Worm (Caenorhabditis elegans): ENCODE results near the gene egl-8.

Gene egl-8

DNA sequence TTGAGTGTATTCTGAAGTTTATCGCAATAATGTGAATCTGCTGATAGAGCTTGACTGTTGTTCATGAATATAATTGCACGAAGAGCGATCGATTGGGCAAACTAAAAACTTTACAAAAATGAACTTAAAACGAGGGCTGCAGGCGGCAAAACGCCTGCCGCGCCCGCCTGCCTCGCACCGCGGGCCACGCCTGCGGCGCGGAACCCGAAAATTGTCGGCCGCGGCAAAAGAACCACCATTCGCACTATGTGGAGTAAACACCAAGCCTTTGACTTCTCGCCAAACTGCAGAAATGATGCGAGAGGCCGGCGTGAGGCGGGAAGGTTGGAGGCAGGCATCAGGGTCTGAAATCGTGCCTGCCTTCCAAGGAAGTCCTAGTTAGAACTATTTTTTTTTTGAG, 43.3 kb downstream of the egl-8 start:
- TF ChIP-seq pha-2 (tag; optimal IDR thresholded peaks at IDR 0.05), result no peak
- no peak for TF ChIP-seq fkh-10 (GFP tag; optimal IDR thresholded peaks at IDR 0.05)
- TF ChIP-seq ceh-45 (GFP tag; IDR thresholded peaks at IDR 0.05), result no peak
- no peak for TF ChIP-seq ama-1 (optimal IDR thresholded peaks at IDR 0.05)

ce11 chrV:66506-66905, 45.9 kb downstream of the egl-8 start:
- TF ChIP-seq fax-1 (tag; optimal IDR thresholded peaks at IDR 0.05) (no peak), odd-2 (tag; optimal IDR thresholded peaks at IDR 0.05) (no peak), elt-2 (tag; optimal IDR thresholded peaks at IDR 0.05) (no peak), hlh-8 (tag; optimal IDR thresholded peaks at IDR 0.05) (no peak), tbx-7 (tag; optimal IDR thresholded peaks at IDR 0.05) (no peak), ref-2 (tag; optimal IDR thresholded peaks at IDR 0.05) (no peak), hlh-6 (tag; optimal IDR thresholded peaks at IDR 0.05) (no peak), ceh-22 (tag; optimal IDR thresholded peaks at IDR 0.05) (no peak), ahr-1 (tag; optimal IDR thresholded peaks at IDR 0.05) (no peak), pros-1 (tag; optimal IDR thresholded peaks at IDR 0.05) (no peak)

ce11 chrV:68112-68511, 47.5 kb downstream of the egl-8 start:
- no peak for TF ChIP-seq pqm-1 (tag; optimal IDR thresholded peaks at IDR 0.05)
- TF ChIP-seq tbx-2 (tag; optimal IDR thresholded peaks at IDR 0.05), result no peak
- no peak for TF ChIP-seq lim-6 (tag; optimal IDR thresholded peaks at IDR 0.05)
- no peak for TF ChIP-seq sox-2 (GFP tag; IDR thresholded peaks at IDR 0.05)
- TF ChIP-seq hlh-6 (tag; optimal IDR thresholded peaks at IDR 0.05), result no peak
- TF ChIP-seq elt-2 (tag; optimal IDR thresholded peaks at IDR 0.05), result no peak
- no peak for TF ChIP-seq ceh-14 (tag; optimal IDR thresholded peaks at IDR 0.05)
- TF ChIP-seq fkh-10 (GFP tag; optimal IDR thresholded peaks at IDR 0.05), result no peak
- no peak for TF ChIP-seq mec-3 (tag; optimal IDR thresholded peaks at IDR 0.05; ENCODE audit: borderline replicate concordance)
- TF ChIP-seq K09A11.1 (tag; optimal IDR thresholded peaks at IDR 0.05; ENCODE audit: insufficient read depth), result no peak

DNA sequence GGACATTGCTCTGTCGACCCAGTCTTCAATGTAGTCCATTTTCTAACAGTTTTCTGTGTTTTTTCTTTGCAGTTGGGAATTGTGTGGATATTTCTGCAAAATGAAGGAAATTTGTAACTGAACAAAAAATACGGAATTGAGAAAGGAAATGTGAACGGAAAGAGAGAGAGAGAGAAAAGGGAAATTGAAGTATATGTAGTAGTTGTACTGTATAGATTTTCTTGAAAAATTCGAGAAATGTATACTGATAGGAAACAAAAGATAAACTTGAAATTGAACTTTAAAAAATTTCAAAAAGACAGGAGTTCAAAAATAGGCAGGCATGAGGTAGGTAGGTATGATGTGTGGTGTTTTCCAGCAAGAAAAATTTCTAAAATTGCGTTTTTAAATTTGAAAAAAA, 63.1 kb downstream of the egl-8 start, which contains the start of gene daam-1:
Gene daam-1, minus strand, starts transcription at position 101 of the 400 bp plus-strand sequence.
- TF ChIP-seq mec-3 (tag; optimal IDR thresholded peaks at IDR 0.05; ENCODE audit: borderline replicate concordance) (no peak), ceh-24 (tag; optimal IDR thresholded peaks at IDR 0.05) (no peak), ceh-19 (GFP tag; optimal IDR thresholded peaks at IDR 0.05) (no peak), ceh-45 (GFP tag; IDR thresholded peaks at IDR 0.05) (no peak), hlh-15 (tag; optimal IDR thresholded peaks at IDR 0.05) (no peak), fax-1 (tag; optimal IDR thresholded peaks at IDR 0.05) (no peak), nfya-1 (tag; optimal IDR thresholded peaks at IDR 0.05) (no peak), ceh-18 (tag; optimal IDR thresholded peaks at IDR 0.05) (no peak), unc-86 (tag; optimal IDR thresholded peaks at IDR 0.05) (no peak), sdc-2 (tag; optimal IDR thresholded peaks at IDR 0.05) (no peak), hlh-30 (tag; optimal IDR thresholded peaks at IDR 0.05; ENCODE audit: insufficient read depth) (no peak), ceh-30 (tag; optimal IDR thresholded peaks at IDR 0.05) (no peak), ahr-1 (tag; optimal IDR thresholded peaks at IDR 0.05) (no peak), hlh-13 (GFP tag; optimal IDR thresholded peaks at IDR 0.05) (no peak), pha-4 (tag; optimal IDR thresholded peaks at IDR 0.05) (no peak), odd-2 (tag; optimal IDR thresholded peaks at IDR 0.05) (no peak), unc-55 (GFP tag; optimal IDR thresholded peaks at IDR 0.05) (no peak), ceh-31 (tag; optimal IDR thresholded peaks at IDR 0.05) (no peak)
